Worm (Caenorhabditis elegans) whole organism, early embryonic: ENCODE data around the gene srz-90.

ENCODE experiments used
- F13C5.2 ChIP-seq: sonication (generic microtip); optimal IDR thresholded peaks from 2 replicates; lab custom pipeline; 2017; ENCODE audit warnings: mild to moderate bottlenecking, missing genetic modification characterization, inconsistent platforms, missing compliant biosample characterization
- ama-1 ChIP-seq: fragments of 150-350 bp; optimal IDR thresholded peaks from 2 replicates; lab custom pipeline; 2014
- ceh-13 ChIP-seq: fragments of 200-800 bp; sonication (Bioruptor generic); optimal IDR thresholded peaks from 2 replicates; lab custom pipeline; 2018; ENCODE audit warnings: mild to moderate bottlenecking, missing genetic modification characterization, missing compliant biosample characterization
- flt-1 ChIP-seq: fragments of 200-800 bp; sonication (Bioruptor generic); IDR thresholded peaks from 2 replicates; pipeline ENCODE4 v1.3.6; 2022; ENCODE audit warnings: missing genetic modification characterization, missing compliant biosample characterization
- hmg-4 ChIP-seq: fragments of 200-800 bp; sonication (Bioruptor generic); optimal IDR thresholded peaks from 2 replicates; lab custom pipeline; 2018; ENCODE audit warnings: mild to moderate bottlenecking, missing genetic modification characterization, missing compliant biosample characterization
- tbx-11 ChIP-seq: fragments of 200-800 bp; sonication (Bioruptor generic); IDR thresholded peaks from 2 replicates; pipeline ENCODE4 v1.3.6; 2022; ENCODE audit warnings: missing genetic modification characterization, missing compliant biosample characterization

ce11 chrV:17485078-17485477 lies 42.8 kb upstream of the srz-90 start, which contains the start of gene srh-111:
- no peak for TF ChIP-seq hmg-4 (GFP tag; lab: Kevin White, UChicago)
- TF ChIP-seq ama-1 = no peak
- TF ChIP-seq F13C5.2 = no peak
- no peak for TF ChIP-seq ceh-13 (GFP tag; lab: Kevin White, UChicago)
- TF ChIP-seq tbx-11 (GFP tag; lab: Robert Waterston, UW) = no peak
- TF ChIP-seq flt-1 (GFP tag; lab: Robert Waterston, UW) = no peak
